Worm (Caenorhabditis elegans) whole organism, L1 larva: ENCODE results near the gene sto-6.

Source experiments
- aly-2 ChIP-seq: fragments of 150-350 bp; optimal IDR thresholded peaks from 2 replicates; lab custom pipeline; 2014; ENCODE audit warnings: missing biosample characterization, missing genetic modification characterization
- ama-1 ChIP-seq: fragments of 150-350 bp; optimal IDR thresholded peaks from 2 replicates; lab custom pipeline; 2014
- elt-3 ChIP-seq, 6 experiments: fragments of 150-350 bp in 1 of 6; sonication (generic microtip); optimal IDR thresholded peaks; 2 replicates each; lab custom pipeline; 2017 to 2018; ENCODE audit warnings: missing biosample characterization in 6 of 6, missing genetic modification characterization in 6 of 6, inconsistent platforms in 1 of 6
- fkh-4 ChIP-seq: sonication (generic microtip); optimal IDR thresholded peaks from 2 replicates; lab custom pipeline; 2016; ENCODE audit warnings: missing compliant biosample characterization, missing genetic modification characterization, borderline replicate concordance
- lin-39 ChIP-seq: fragments of 150-350 bp; optimal IDR thresholded peaks from 2 replicates; lab custom pipeline; 2014; ENCODE audit warnings: missing biosample characterization, missing genetic modification reagents, missing genetic modification characterization
- lsy-2 ChIP-seq, 2 experiments: fragments of 150-350 bp; optimal IDR thresholded peaks; 2 replicates each; lab custom pipeline; 2014; ENCODE audit warnings: missing biosample characterization in 2 of 2, missing genetic modification characterization in 2 of 2
- mab-9 ChIP-seq: fragments of 200-800 bp; sonication (Bioruptor generic); IDR thresholded peaks from 2 replicates; pipeline ENCODE4 v1.3.6; 2022; ENCODE audit warnings: missing genetic modification reagents, missing genetic modification characterization, missing compliant biosample characterization
- mdl-1 ChIP-seq, 2 experiments: fragments of 150-350 bp; optimal IDR thresholded peaks; 2 replicates each; lab custom pipeline; 2014 to 2017; ENCODE audit warnings: missing biosample characterization in 2 of 2, missing genetic modification characterization in 2 of 2, inconsistent platforms in 1 of 2
- mep-1 ChIP-seq: fragments of 150-350 bp; optimal IDR thresholded peaks from 2 replicates; lab custom pipeline; 2014; ENCODE audit warnings: missing biosample characterization, missing genetic modification characterization
- nhr-11 ChIP-seq: fragments of 150-350 bp; optimal IDR thresholded peaks from 2 replicates; lab custom pipeline; 2014; ENCODE audit warnings: missing biosample characterization, missing genetic modification characterization
- snpc-4 ChIP-seq: fragments of 150-350 bp; optimal IDR thresholded peaks from 2 replicates; lab custom pipeline; 2014; ENCODE audit warnings: missing biosample characterization, missing genetic modification characterization
- sptf-1 ChIP-seq: fragments of 150-350 bp; optimal IDR thresholded peaks from 2 replicates; lab custom pipeline; 2014; ENCODE audit warnings: missing biosample characterization, missing genetic modification characterization
- swsn-7 ChIP-seq: sonication (generic microtip); optimal IDR thresholded peaks from 2 replicates; lab custom pipeline; 2016; ENCODE audit warnings: missing genetic modification characterization, missing compliant biosample characterization
- zag-1 ChIP-seq: fragments of 150-350 bp; optimal IDR thresholded peaks from 2 replicates; lab custom pipeline; 2014; ENCODE audit warnings: missing biosample characterization, missing genetic modification characterization

- TF ChIP-seq mdl-1 (tag; optimal IDR thresholded peaks at IDR 0.05; lab: Kevin White, UChicago): no peak
- TF ChIP-seq mab-9 (GFP tag; lab: Robert Waterston, UW): no peak
- no peak for TF ChIP-seq nhr-11 (tag; lab: Kevin White, UChicago)
- TF ChIP-seq snpc-4: no peak
- no peak for TF ChIP-seq ama-1 (lab: Kevin White, UChicago)
- no peak for TF ChIP-seq aly-2 (tag; lab: Kevin White, UChicago)
- no peak for TF ChIP-seq elt-3 (tag; optimal IDR thresholded peaks at IDR 0.05; lab: Kevin White, UChicago)
- no peak for TF ChIP-seq sptf-1 (tag; lab: Kevin White, UChicago)
- no peak for TF ChIP-seq swsn-7 (tag; lab: Kevin White, UChicago)
- peak; percentile 89 for TF ChIP-seq fkh-4 (tag; lab: Kevin White, UChicago)
- TF ChIP-seq zag-1 (tag; lab: Kevin White, UChicago): no peak
- TF ChIP-seq lsy-2 (tag; optimal IDR thresholded peaks at IDR 0.05; lab: Kevin White, UChicago): no peak
- TF ChIP-seq mep-1 (tag; lab: Kevin White, UChicago): no peak
- TF ChIP-seq lin-39 (tag; lab: Kevin White, UChicago): no peak
These were observed 35.3 kb upstream of the sto-6 start for ce11 chrX:11596876-11597275.
